Worm (Caenorhabditis elegans): ENCODE measurements around the gene ZC239.3.
"Not testable (repeated sequence)": the region's sequence is repeated elsewhere in the genome, so short reads cannot be mapped to it uniquely, and the experiment has no call there.

- not testable (repeated sequence) for TF ChIP-seq snpc-4 (GFP tag; optimal IDR thresholded peaks at IDR 0.05); snpc-4 (tag; optimal IDR thresholded peaks at IDR 0.05); ZK185.1 (tag; optimal IDR thresholded peaks at IDR 0.05; ENCODE audit: poor library complexity, severe bottlenecking); attf-5 (GFP tag; optimal IDR thresholded peaks at IDR 0.05); unc-62 (GFP tag; optimal IDR thresholded peaks at IDR 0.05); ceh-27 (GFP tag; optimal IDR thresholded peaks at IDR 0.05); nhr-179 (tag; optimal IDR thresholded peaks at IDR 0.05)
These were observed 31.0 kb upstream of the ZC239.3 start, which contains the start of gene sri-78 for ce11 chrII:3184858-3185257.

All from whole organism, young adult.